Fruit fly (Drosophila melanogaster) whole organism, embryonic: ENCODE measurements around the gene CG43094.

Source experiments
- CG10431 ChIP-seq: fragments of 200-800 bp; sonication (Bioruptor generic); optimal IDR thresholded peaks from 3 replicates; lab custom pipeline; 2018; ENCODE audit warnings: missing biosample characterization, mild to moderate bottlenecking, missing genetic modification characterization
- CG13287 ChIP-seq: fragments of 200-800 bp; sonication (Bioruptor generic); IDR thresholded peaks from 2 replicates; pipeline ENCODE4 v1.3.6; 2022; ENCODE audit warnings: missing biosample characterization, missing genetic modification characterization; ENCODE audit not compliant: partially characterized antibody
- CG13624 ChIP-seq: fragments of 200-800 bp; sonication (Bioruptor generic); optimal IDR thresholded peaks from 2 replicates; lab custom pipeline; 2016; ENCODE audit warnings: missing biosample characterization, missing genetic modification characterization
- CG13894 ChIP-seq: fragments of 200-800 bp; sonication (Bioruptor generic); optimal IDR thresholded peaks from 3 replicates; lab custom pipeline; 2018; ENCODE audit warnings: missing biosample characterization, mild to moderate bottlenecking, missing genetic modification characterization, moderate library complexity
- CG14050 ChIP-seq: fragments of 200-800 bp; sonication (Bioruptor generic); IDR thresholded peaks from 3 replicates; pipeline ENCODE4 v1.3.6; 2022; ENCODE audit warnings: missing biosample characterization, missing genetic modification characterization
- CG14860 ChIP-seq: fragments of 200-800 bp; sonication (Bioruptor generic); IDR thresholded peaks from 3 replicates; pipeline ENCODE4 v1.3.6; 2022; ENCODE audit warnings: missing biosample characterization, missing genetic modification characterization; ENCODE audit not compliant: partially characterized antibody
- CG15696 ChIP-seq: fragments of 200-800 bp; sonication (Bioruptor generic); optimal IDR thresholded peaks from 2 replicates; lab custom pipeline; 2019; ENCODE audit warnings: missing biosample characterization, mild to moderate bottlenecking, missing genetic modification characterization, moderate library complexity
- CG1647 ChIP-seq: fragments of 200-800 bp; sonication (Bioruptor generic); optimal IDR thresholded peaks from 3 replicates; lab custom pipeline; 2016; ENCODE audit warnings: missing biosample characterization, missing genetic modification characterization
- CG17328 ChIP-seq: fragments of 200-800 bp; sonication (Bioruptor generic); IDR thresholded peaks from 2 replicates; pipeline ENCODE4 v1.3.6; 2022; ENCODE audit warnings: missing biosample characterization, missing genetic modification characterization
- CG17612 ChIP-seq: fragments of 200-800 bp; sonication (Bioruptor generic); IDR thresholded peaks from 2 replicates; pipeline ENCODE4 v1.3.6; 2022; ENCODE audit warnings: missing biosample characterization, missing genetic modification characterization
- CG1792 ChIP-seq: fragments of 200-800 bp; sonication (Bioruptor generic); optimal IDR thresholded peaks from 2 replicates; lab custom pipeline; 2016; ENCODE audit warnings: missing biosample characterization, missing genetic modification characterization
- CG5245 ChIP-seq: fragments of 200-800 bp; sonication (Bioruptor generic); optimal IDR thresholded peaks from 3 replicates; lab custom pipeline; 2016; ENCODE audit warnings: missing biosample characterization, missing genetic modification characterization
- CG6683 ChIP-seq: fragments of 200-800 bp; sonication (Bioruptor generic); optimal IDR thresholded peaks from 2 replicates; lab custom pipeline; 2017; ENCODE audit warnings: missing biosample characterization, mild to moderate bottlenecking, missing genetic modification characterization, missing genetic modification reagents
- CG8765 ChIP-seq: fragments of 200-800 bp; sonication (Bioruptor generic); IDR thresholded peaks from 2 replicates; pipeline ENCODE4 v1.3.6; 2022; ENCODE audit warnings: missing biosample characterization, missing genetic modification characterization
- D ChIP-seq, 2 experiments: fragments of 200-800 bp in 1 of 2; fragments of >200 bp in 1 of 2; sonication (Bioruptor generic) in 1 of 2; optimal IDR thresholded peaks; 2 replicates in 1 of 2; 3 replicates in 1 of 2; lab custom pipeline; 2017; ENCODE audit warnings: mild to moderate bottlenecking in 1 of 2, missing biosample characterization in 1 of 2, missing genetic modification characterization in 1 of 2, missing genetic modification reagents in 1 of 2
- D19B ChIP-seq: fragments of 200-800 bp; sonication (Bioruptor generic); optimal IDR thresholded peaks from 2 replicates; lab custom pipeline; 2017; ENCODE audit warnings: missing biosample characterization, mild to moderate bottlenecking, missing genetic modification characterization
- Dfd ChIP-seq, 2 experiments: fragments of >200 bp; optimal IDR thresholded peaks; 2 replicates each; lab custom pipeline; 2017; ENCODE audit warnings: missing biosample characterization in 2 of 2, missing genetic modification characterization in 2 of 2
- Dip3 ChIP-seq: fragments of 200-800 bp; sonication (Bioruptor generic); optimal IDR thresholded peaks from 3 replicates; lab custom pipeline; 2016; ENCODE audit warnings: missing biosample characterization, missing genetic modification characterization
- Dref ChIP-seq: fragments of 200-800 bp; sonication (Bioruptor generic); IDR thresholded peaks from 2 replicates; pipeline ENCODE4 v1.3.6; 2022; ENCODE audit warnings: missing biosample characterization, missing genetic modification characterization
- E2f1 ChIP-seq: fragments of 200-800 bp; sonication (Bioruptor generic); IDR thresholded peaks from 2 replicates; pipeline ENCODE4 v1.3.6; 2022; ENCODE audit warnings: missing biosample characterization, missing genetic modification characterization
- GATAe ChIP-seq: fragments of 200-800 bp; sonication (Bioruptor generic); conservative IDR thresholded peaks from 2 replicates; pipeline ENCODE4 v1.3.6; 2022; ENCODE audit warnings: missing biosample characterization, missing genetic modification characterization
- Hand ChIP-seq: fragments of 200-800 bp; sonication (Bioruptor generic); optimal IDR thresholded peaks from 2 replicates; lab custom pipeline; 2017; ENCODE audit warnings: mild to moderate bottlenecking, missing biosample characterization, missing genetic modification reagents, missing genetic modification characterization
- HmgZ ChIP-seq: fragments of 200-800 bp; sonication (Bioruptor generic); optimal IDR thresholded peaks from 2 replicates; lab custom pipeline; 2018; ENCODE audit warnings: missing biosample characterization, mild to moderate bottlenecking, missing genetic modification characterization
- Jarid2 ChIP-seq: fragments of 200-800 bp; sonication (Bioruptor generic); optimal IDR thresholded peaks from 3 replicates; lab custom pipeline; 2017; ENCODE audit warnings: mild to moderate bottlenecking, missing biosample characterization, missing genetic modification reagents, missing genetic modification characterization
- Max ChIP-seq: fragments of 200-800 bp; sonication (Bioruptor generic); optimal IDR thresholded peaks from 2 replicates; lab custom pipeline; 2016; ENCODE audit warnings: missing biosample characterization, mild to moderate bottlenecking, missing genetic modification characterization
- Med ChIP-seq: fragments of 200-800 bp; sonication (Bioruptor generic); peaks from one replicate; lab custom pipeline; 2016; ENCODE audit warnings: missing biosample characterization, missing genetic modification characterization, mild to moderate bottlenecking, inconsistent platforms, moderate library complexity
- Myb ChIP-seq: fragments of 200-800 bp; sonication (Bioruptor generic); optimal IDR thresholded peaks from 2 replicates; lab custom pipeline; 2016; ENCODE audit warnings: missing biosample characterization, missing genetic modification characterization
- Scr ChIP-seq: fragments of 200-800 bp; sonication (Bioruptor generic); IDR thresholded peaks from 2 replicates; pipeline ENCODE4 v1.3.6; 2022; ENCODE audit warnings: missing biosample characterization, missing genetic modification characterization; ENCODE audit not compliant: partially characterized antibody
- Sox100B ChIP-seq: fragments of 200-800 bp; sonication (Bioruptor generic); optimal IDR thresholded peaks from 3 replicates; lab custom pipeline; 2018; ENCODE audit warnings: missing biosample characterization, mild to moderate bottlenecking, missing genetic modification characterization
- Ssrp ChIP-seq: fragments of 200-800 bp; sonication (Bioruptor generic); optimal IDR thresholded peaks from 2 replicates; lab custom pipeline; 2018; ENCODE audit warnings: missing biosample characterization, mild to moderate bottlenecking, missing genetic modification characterization, moderate library complexity
- Stat92E ChIP-seq, 3 experiments: fragments of >200 bp in 2 of 3; fragments of 200-800 bp in 1 of 3; sonication (Bioruptor generic) in 1 of 3; optimal IDR thresholded peaks; 2 replicates each; lab custom pipeline; 2017 to 2019; ENCODE audit warnings: missing biosample characterization in 3 of 3, missing genetic modification characterization in 3 of 3, mild to moderate bottlenecking in 1 of 3, moderate library complexity in 1 of 3
- Vsx1 ChIP-seq: fragments of 200-800 bp; sonication (Bioruptor generic); optimal IDR thresholded peaks from 2 replicates; lab custom pipeline; 2017; ENCODE audit warnings: missing biosample characterization, mild to moderate bottlenecking, missing genetic modification characterization, missing genetic modification reagents
- ac ChIP-seq: fragments of 200-800 bp; sonication (Bioruptor generic); optimal IDR thresholded peaks from 3 replicates; lab custom pipeline; 2017; ENCODE audit warnings: missing biosample characterization, mild to moderate bottlenecking, missing genetic modification characterization
- al ChIP-seq: fragments of 200-800 bp; sonication (Bioruptor generic); IDR thresholded peaks from 2 replicates; pipeline ENCODE4 v1.3.6; 2022; ENCODE audit warnings: missing biosample characterization, missing genetic modification characterization
- ase ChIP-seq: fragments of 200-800 bp; sonication (Bioruptor generic); IDR thresholded peaks from 3 replicates; pipeline ENCODE4 v1.3.6; 2022; ENCODE audit warnings: missing biosample characterization, missing genetic modification characterization
- bigmax ChIP-seq: fragments of 200-800 bp; sonication (Bioruptor generic); optimal IDR thresholded peaks from 2 replicates; lab custom pipeline; 2018; ENCODE audit warnings: missing biosample characterization, mild to moderate bottlenecking, missing genetic modification characterization
- br ChIP-seq: fragments of >200 bp; optimal IDR thresholded peaks from 2 replicates; lab custom pipeline; 2017
- btn ChIP-seq: fragments of 200-800 bp; sonication (Bioruptor generic); optimal IDR thresholded peaks from 2 replicates; lab custom pipeline; 2016; ENCODE audit warnings: missing biosample characterization, missing genetic modification characterization
- cg ChIP-seq: fragments of 200-800 bp; sonication (Bioruptor generic); optimal IDR thresholded peaks from 3 replicates; lab custom pipeline; 2019; ENCODE audit warnings: missing biosample characterization, mild to moderate bottlenecking, missing genetic modification characterization, moderate library complexity
- cwo ChIP-seq: fragments of 200-800 bp; sonication (Bioruptor generic); optimal IDR thresholded peaks from 3 replicates; lab custom pipeline; 2017; ENCODE audit warnings: missing biosample characterization, missing genetic modification characterization, mild to moderate bottlenecking, moderate library complexity, missing genetic modification reagents
- dmrt11E ChIP-seq: fragments of 200-800 bp; sonication (Bioruptor generic); optimal IDR thresholded peaks from 3 replicates; lab custom pipeline; 2018; ENCODE audit warnings: missing biosample characterization, mild to moderate bottlenecking, missing genetic modification characterization, moderate library complexity
- dmrt99B ChIP-seq: fragments of 200-800 bp; sonication (Bioruptor generic); optimal IDR thresholded peaks from 2 replicates; lab custom pipeline; 2018; ENCODE audit warnings: missing biosample characterization, mild to moderate bottlenecking, missing genetic modification characterization, moderate library complexity
- maf-S ChIP-seq: fragments of 200-800 bp; sonication (Bioruptor generic); optimal IDR thresholded peaks from 2 replicates; lab custom pipeline; 2016; ENCODE audit warnings: missing biosample characterization, missing genetic modification characterization
- org-1 ChIP-seq: fragments of 200-800 bp; sonication (Bioruptor generic); optimal IDR thresholded peaks from 2 replicates; lab custom pipeline; 2017; ENCODE audit warnings: missing biosample characterization, missing genetic modification characterization
- pfk ChIP-seq: fragments of 200-800 bp; sonication (Bioruptor generic); optimal IDR thresholded peaks from 2 replicates; lab custom pipeline; 2018; ENCODE audit warnings: missing biosample characterization, mild to moderate bottlenecking, missing genetic modification characterization, moderate library complexity
- row ChIP-seq: fragments of 200-800 bp; sonication (Bioruptor generic); IDR thresholded peaks from 3 replicates; pipeline ENCODE4 v1.3.6; 2022; ENCODE audit warnings: missing biosample characterization, missing genetic modification characterization
- tgo ChIP-seq: fragments of 200-800 bp; sonication (Bioruptor generic); IDR thresholded peaks from 3 replicates; pipeline ENCODE4 v1.3.6; 2022; ENCODE audit warnings: missing biosample characterization, missing genetic modification characterization
- unpg ChIP-seq: fragments of 200-800 bp; sonication (Bioruptor generic); optimal IDR thresholded peaks from 3 replicates; lab custom pipeline; 2018; ENCODE audit warnings: missing biosample characterization, mild to moderate bottlenecking, missing genetic modification characterization, moderate library complexity
- vvl ChIP-seq: fragments of 200-800 bp; sonication (Bioruptor generic); IDR thresholded peaks from 2 replicates; pipeline ENCODE4 v1.3.6; 2022; ENCODE audit warnings: missing biosample characterization, missing genetic modification characterization

The CG43094 gene

DNA sequence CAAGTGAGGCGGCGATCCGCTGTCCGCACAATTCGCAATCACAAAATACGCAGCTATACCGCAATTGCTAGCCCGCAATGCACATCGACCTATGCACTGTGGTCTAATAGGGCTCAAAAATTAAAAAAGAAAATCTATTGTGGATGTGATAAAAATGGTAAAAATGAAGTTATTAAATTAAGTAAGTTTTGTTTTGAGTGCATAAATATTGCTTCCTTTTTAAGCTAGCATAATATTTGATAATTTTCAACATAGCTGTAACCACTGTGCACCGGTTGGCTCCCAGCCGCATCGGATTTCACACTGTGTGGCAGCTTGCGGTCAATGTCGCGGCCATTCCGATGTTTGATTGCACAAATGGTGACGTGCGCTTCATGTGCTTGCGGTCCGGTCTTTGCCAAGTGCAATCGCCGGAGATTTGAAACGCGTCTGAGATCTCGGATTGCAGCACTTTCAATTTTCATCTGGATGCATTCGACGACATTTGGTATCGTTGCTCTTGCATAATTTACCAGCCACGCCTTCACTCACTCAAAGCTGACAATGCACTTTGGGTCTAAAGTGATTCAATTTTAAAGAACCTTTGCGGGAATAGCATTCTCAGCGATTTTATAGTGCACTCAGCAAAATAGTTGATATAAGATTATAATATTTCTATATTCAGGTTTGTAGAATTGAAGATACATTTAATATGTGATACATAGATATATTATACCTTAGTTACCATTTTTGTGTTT lies 45.8 kb upstream of the CG43094 start (continued):
- TF ChIP-seq Stat92E (GFP tag; optimal IDR thresholded peaks at IDR 0.05; lab: Kevin White, UChicago) (no peak), Hand (no peak), org-1 (GFP tag; lab: Kevin White, UChicago) (no peak), CG5245 (GFP tag; lab: Kevin White, UChicago) (no peak), row (0 out of 3 replicates have a peak, but pooled peaks have one; percentile 42), Scr (no peak), al (no peak), maf-S (no peak), unpg (GFP tag; lab: Kevin White, UChicago) (peak; percentile 33), Sox100B (no peak), CG13894 (no peak), br (lab: Kevin White, UChicago) (no peak), Max (GFP tag; lab: Kevin White, UChicago) (no peak), CG8765 (peak; percentile 62), cg (GFP tag; lab: Kevin White, UChicago) (no peak), ase (no peak), CG17328 (GFP tag; lab: Robert Waterston, UW) (0 out of 2 replicates have a peak, but pooled peaks have one; percentile 51), dmrt99B (tag; lab: Kevin White, UChicago) (peak; percentile 26), CG13287 (GFP tag; lab: Robert Waterston, UW) (no peak), HmgZ (tag; lab: Kevin White, UChicago) (no peak), CG1792 (GFP tag; lab: Kevin White, UChicago) (no peak), D (optimal IDR thresholded peaks at IDR 0.05; lab: Kevin White, UChicago) (no peak), D (GFP tag; optimal IDR thresholded peaks at IDR 0.05; lab: Kevin White, UChicago) (no peak), Myb (GFP tag; lab: Kevin White, UChicago) (no peak), Dfd (GFP tag; optimal IDR thresholded peaks at IDR 0.05; lab: Kevin White, UChicago) (no peak), pfk (GFP tag; lab: Kevin White, UChicago) (no peak), E2f1 (GFP tag; lab: Robert Waterston, UW) (0 out of 2 replicates have a peak, but pooled peaks have one; percentile 41), Dref (no peak), Vsx1 (GFP tag; lab: Kevin White, UChicago) (no peak), CG14860 (no peak), D19B (GFP tag; lab: Kevin White, UChicago) (no peak), btn (GFP tag; lab: Kevin White, UChicago) (no peak), CG10431 (GFP tag; lab: Kevin White, UChicago) (no peak), CG13624 (no peak), bigmax (GFP tag; lab: Kevin White, UChicago) (no peak), CG14050 (GFP tag; lab: Robert Waterston, UW) (no peak), CG1647 (GFP tag; lab: Kevin White, UChicago) (no peak), Dip3 (no peak), Med (no peak), CG15696 (tag; lab: Kevin White, UChicago) (no peak), tgo (GFP tag; lab: Robert Waterston, UW) (peak; percentile 41; the same call in 1 of the 3 replicates), CG17612 (GFP tag; lab: Robert Waterston, UW) (no peak; the same call in 1 of the 2 replicates), ac (GFP tag; lab: Kevin White, UChicago) (no peak), CG6683 (GFP tag; lab: Kevin White, UChicago) (no peak), dmrt11E (tag; lab: Kevin White, UChicago) (peak; percentile 31), Ssrp (tag; lab: Kevin White, UChicago) (no peak), vvl (GFP tag; lab: Robert Waterston, UW) (peak; percentile 66), GATAe (GFP tag; lab: Robert Waterston, UW) (no peak), Jarid2 (no peak), cwo (GFP tag; lab: Kevin White, UChicago) (no peak)
